Worm (Caenorhabditis elegans) whole organism, mixed stage, embryonic: ENCODE data around the gene C27H5.6.

Source experiments
- elt-3 ChIP-seq: fragments of 150-350 bp; optimal IDR thresholded peaks from 2 replicates; lab custom pipeline; 2014; ENCODE audit warnings: missing biosample characterization, missing genetic modification characterization
- ham-2 ChIP-seq: fragments of 200-800 bp; sonication (Bioruptor generic); optimal IDR thresholded peaks from 2 replicates; lab custom pipeline; 2018; ENCODE audit warnings: mild to moderate bottlenecking, missing genetic modification characterization, missing compliant biosample characterization
- nhr-237 ChIP-seq: fragments of 150-350 bp; optimal IDR thresholded peaks from 2 replicates; lab custom pipeline; 2014; ENCODE audit warnings: missing biosample characterization, missing genetic modification characterization

DNA sequence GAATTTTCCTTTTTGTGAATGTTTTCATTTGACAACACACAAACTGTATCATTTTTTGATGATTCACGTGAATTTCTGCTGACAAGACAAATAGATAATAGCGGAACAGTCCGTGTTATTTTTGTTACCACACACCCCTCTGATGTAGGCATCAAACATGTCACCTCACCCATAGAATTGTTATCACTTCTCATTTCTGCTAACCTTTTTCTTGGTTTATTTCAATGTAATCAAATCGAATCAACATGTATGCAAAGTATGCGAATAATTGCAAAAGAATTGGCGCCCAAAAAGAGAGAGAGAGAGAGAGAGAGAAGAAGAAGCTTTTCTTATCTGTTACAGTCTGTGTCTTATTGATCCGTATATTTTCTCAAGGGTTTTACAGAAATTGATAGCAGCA is 29.6 kb downstream of the C27H5.6 start:
- TF ChIP-seq elt-3 (tag; lab: Kevin White, UChicago) = no peak
- no peak for TF ChIP-seq ham-2
- TF ChIP-seq nhr-237 (tag; lab: Kevin White, UChicago) = no peak
